Fruit fly (Drosophila melanogaster) whole organism, wandering third instar larva: ENCODE measurements around the gene CG43680.

Experiments used
- Abd-B ChIP-seq: fragments of >200 bp; optimal IDR thresholded peaks from 2 replicates; lab custom pipeline; 2017; ENCODE audit warnings: missing biosample characterization, missing genetic modification characterization
- CG32264 ChIP-seq: fragments of 200-800 bp; sonication (Bioruptor generic); optimal IDR thresholded peaks from 2 replicates; lab custom pipeline; 2016; ENCODE audit warnings: missing biosample characterization, missing genetic modification characterization
- CG9705 ChIP-seq: fragments of 200-800 bp; sonication (Bioruptor generic); optimal IDR thresholded peaks from 2 replicates; lab custom pipeline; 2018; ENCODE audit warnings: missing biosample characterization, mild to moderate bottlenecking, missing genetic modification characterization
- CrebA ChIP-seq: fragments of 200-800 bp; sonication (Bioruptor generic); optimal IDR thresholded peaks from 2 replicates; lab custom pipeline; 2016; ENCODE audit warnings: missing biosample characterization, mild to moderate bottlenecking, missing genetic modification characterization, borderline replicate concordance
- Dfd ChIP-seq: fragments of >200 bp; optimal IDR thresholded peaks from 2 replicates; lab custom pipeline; 2017; ENCODE audit warnings: missing biosample characterization, missing genetic modification characterization
- Dif ChIP-seq: fragments of 200-275, 200-300 bp; sonication (Bioruptor generic); optimal IDR thresholded peaks from 2 replicates; lab custom pipeline; 2018; ENCODE audit warnings: missing biosample characterization, missing genetic modification characterization; ENCODE audit not compliant: partially characterized antibody
- GATAd ChIP-seq: sonication (Bioruptor generic); optimal IDR thresholded peaks from 2 replicates; lab custom pipeline; 2016; ENCODE audit warnings: missing biosample characterization, missing genetic modification characterization
- HLH106 ChIP-seq: fragments of 200-800 bp; optimal IDR thresholded peaks from 3 replicates; lab custom pipeline; 2019; ENCODE audit warnings: missing biosample characterization, mild to moderate bottlenecking, missing genetic modification characterization, moderate library complexity
- Hnf4 ChIP-seq: fragments of 200-800 bp; sonication (Bioruptor generic); optimal IDR thresholded peaks from 2 replicates; lab custom pipeline; 2016; ENCODE audit warnings: missing biosample characterization, mild to moderate bottlenecking, missing genetic modification characterization
- Hr78 ChIP-seq: fragments of >200 bp; optimal IDR thresholded peaks from 2 replicates; lab custom pipeline; 2017; ENCODE audit warnings: missing biosample characterization, missing genetic modification characterization
- Hr83 ChIP-seq: fragments of 200-300 bp; sonication (Bioruptor generic); optimal IDR thresholded peaks from 2 replicates; lab custom pipeline; 2016; ENCODE audit warnings: missing biosample characterization, mild to moderate bottlenecking, missing genetic modification characterization, moderate library complexity; ENCODE audit not compliant: poor library complexity, severe bottlenecking
- Jra ChIP-seq: sonication (Bioruptor generic); optimal IDR thresholded peaks from 2 replicates; lab custom pipeline; 2016; ENCODE audit warnings: missing biosample characterization, missing genetic modification characterization
- Mio ChIP-seq: sonication (Bioruptor generic); optimal IDR thresholded peaks from 2 replicates; lab custom pipeline; 2016; ENCODE audit warnings: missing biosample characterization, missing genetic modification characterization
- Myc ChIP-seq: fragments of >200 bp; optimal IDR thresholded peaks from 2 replicates; lab custom pipeline; 2017
- N ChIP-seq: fragments of >200 bp; optimal IDR thresholded peaks from 2 replicates; lab custom pipeline; 2018; ENCODE audit warnings: missing biosample characterization, missing external identifiers, missing genetic modification characterization
- OdsH ChIP-seq: fragments of 200-800 bp; sonication (Bioruptor generic); optimal IDR thresholded peaks from 2 replicates; lab custom pipeline; 2016; ENCODE audit warnings: missing biosample characterization, mild to moderate bottlenecking, missing genetic modification characterization
- Rel ChIP-seq, 2 experiments: fragments of 200-800 bp; sonication (Bioruptor generic) in 1 of 2; optimal IDR thresholded peaks; 2 replicates in 1 of 2; 3 replicates in 1 of 2; lab custom pipeline; 2016 to 2019; ENCODE audit warnings: mild to moderate bottlenecking in 2 of 2, missing biosample characterization in 2 of 2, missing genetic modification characterization in 2 of 2, moderate library complexity in 1 of 2
- Sp1 ChIP-seq: fragments of 200-800 bp; sonication (Bioruptor generic); optimal IDR thresholded peaks from 3 replicates; lab custom pipeline; 2019; ENCODE audit warnings: missing biosample characterization, mild to moderate bottlenecking, missing genetic modification characterization, moderate library complexity
- Vsx2 ChIP-seq: fragments of 200-300, 225-300 bp; sonication (Bioruptor generic); optimal IDR thresholded peaks from 2 replicates; lab custom pipeline; 2018; ENCODE audit warnings: missing biosample characterization, missing genetic modification characterization; ENCODE audit not compliant: partially characterized antibody
- br ChIP-seq: fragments of 200-800 bp; sonication (Bioruptor generic); optimal IDR thresholded peaks from 2 replicates; lab custom pipeline; 2016; ENCODE audit warnings: missing biosample characterization, missing genetic modification characterization
- brk ChIP-seq: fragments of 200-800 bp; sonication (Bioruptor generic); optimal IDR thresholded peaks from 2 replicates; lab custom pipeline; 2016; ENCODE audit warnings: missing biosample characterization, mild to moderate bottlenecking, missing genetic modification characterization
- dl ChIP-seq, 2 experiments: fragments of 175-275, 200-275 bp in 1 of 2; fragments of 200-275 bp in 1 of 2; sonication (Bioruptor generic); optimal IDR thresholded peaks; lab custom pipeline; 2018; ENCODE audit warnings: mild to moderate bottlenecking in 2 of 2, missing biosample characterization in 2 of 2, missing genetic modification characterization in 2 of 2, moderate library complexity in 2 of 2; ENCODE audit not compliant: partially characterized antibody in 2 of 2, insufficient read depth in 1 of 2
- dmrt93B ChIP-seq: fragments of 200-800 bp; sonication (Bioruptor generic); optimal IDR thresholded peaks from 2 replicates; lab custom pipeline; 2018; ENCODE audit warnings: missing biosample characterization, mild to moderate bottlenecking, missing genetic modification characterization
- dsf ChIP-seq: sonication (Bioruptor generic); optimal IDR thresholded peaks from 2 replicates; lab custom pipeline; 2016; ENCODE audit warnings: missing biosample characterization, missing genetic modification characterization, borderline replicate concordance
- ey ChIP-seq: fragments of 200-800 bp; sonication (Bioruptor generic); optimal IDR thresholded peaks from 2 replicates; lab custom pipeline; 2016; ENCODE audit warnings: missing biosample characterization, missing genetic modification characterization
- foxo ChIP-seq, 2 experiments: fragments of 200-800 bp; sonication (Bioruptor generic); optimal IDR thresholded peaks; 2 replicates in 1 of 2; 3 replicates in 1 of 2; lab custom pipeline; 2016 to 2017; ENCODE audit warnings: missing biosample characterization in 2 of 2, missing genetic modification characterization in 2 of 2
- fru ChIP-seq: fragments of 200-800 bp; sonication (Bioruptor generic); optimal IDR thresholded peaks from 3 replicates; lab custom pipeline; 2016; ENCODE audit warnings: missing biosample characterization, mild to moderate bottlenecking, missing genetic modification characterization
- h ChIP-seq: fragments of 200-800 bp; sonication (Bioruptor generic); optimal IDR thresholded peaks from 3 replicates; lab custom pipeline; 2016; ENCODE audit warnings: missing biosample characterization, mild to moderate bottlenecking, missing genetic modification characterization
- jim ChIP-seq: fragments of 175-275, 200-325 bp; sonication (Bioruptor generic); optimal IDR thresholded peaks from 2 replicates; lab custom pipeline; 2016; ENCODE audit warnings: missing biosample characterization, mild to moderate bottlenecking, missing genetic modification characterization
- lola ChIP-seq: fragments of >200 bp; optimal IDR thresholded peaks from 2 replicates; lab custom pipeline; 2017; ENCODE audit warnings: missing biosample characterization, missing genetic modification characterization
- pan ChIP-seq: fragments of >200 bp; optimal IDR thresholded peaks from 2 replicates; lab custom pipeline; 2017
- psq ChIP-seq: fragments of 200-800 bp; sonication (Bioruptor generic); optimal IDR thresholded peaks from 3 replicates; lab custom pipeline; 2017; ENCODE audit warnings: missing biosample characterization, mild to moderate bottlenecking, missing genetic modification characterization, moderate library complexity
- rgr ChIP-seq: fragments of 200-800 bp; sonication (Bioruptor generic); optimal IDR thresholded peaks from 3 replicates; lab custom pipeline; 2016; ENCODE audit warnings: missing biosample characterization, mild to moderate bottlenecking, missing genetic modification characterization
- sage ChIP-seq: fragments of 200-800 bp; sonication (Bioruptor generic); optimal IDR thresholded peaks from 2 replicates; lab custom pipeline; 2016; ENCODE audit warnings: missing biosample characterization, mild to moderate bottlenecking, missing genetic modification characterization
- sv ChIP-seq: fragments of 200-800 bp; sonication (Bioruptor generic); optimal IDR thresholded peaks from 3 replicates; lab custom pipeline; 2016; ENCODE audit warnings: missing biosample characterization, missing genetic modification characterization
- tai ChIP-seq: sonication (Bioruptor generic); optimal IDR thresholded peaks from 2 replicates; lab custom pipeline; 2016; ENCODE audit warnings: missing biosample characterization, missing genetic modification characterization
- usp ChIP-seq: fragments of >200 bp; optimal IDR thresholded peaks from 2 replicates; lab custom pipeline; 2017; ENCODE audit warnings: missing biosample characterization, missing genetic modification characterization
- woc ChIP-seq: sonication (Bioruptor generic); optimal IDR thresholded peaks from 2 replicates; lab custom pipeline; 2016; ENCODE audit warnings: missing biosample characterization, mild to moderate bottlenecking, missing genetic modification characterization

CG43680 gene

DNA sequence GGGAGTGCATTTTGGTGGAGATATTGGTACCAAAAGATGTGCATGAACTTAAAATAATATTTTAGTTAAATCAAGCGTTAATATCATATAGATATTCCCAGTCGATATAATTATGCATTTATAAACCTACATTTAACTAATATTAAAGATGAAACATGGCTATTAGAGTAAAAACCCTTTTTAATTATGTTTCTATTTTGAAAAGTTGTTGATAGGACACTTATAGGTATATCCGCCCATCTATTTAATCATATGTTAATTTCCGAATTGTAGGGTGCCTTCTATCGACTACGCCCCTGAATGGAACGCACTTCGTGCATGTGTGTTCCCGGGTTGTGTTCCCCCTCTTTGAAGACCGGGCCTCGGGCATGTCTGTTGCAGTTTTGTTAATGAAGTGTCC is 47.4 kb downstream of the CG43680 start:
- no peak for TF ChIP-seq rgr (GFP tag; lab: Kevin White, UChicago)
- no peak for TF ChIP-seq fru (GFP tag; lab: Kevin White, UChicago)
- no peak for TF ChIP-seq Abd-B
- TF ChIP-seq Vsx2 (GFP tag; lab: Kevin White, UChicago): no peak
- no peak for TF ChIP-seq Hr83
- TF ChIP-seq h (GFP tag; lab: Kevin White, UChicago): peak; percentile 16
- no peak for TF ChIP-seq HLH106 (tag; lab: Kevin White, UChicago)
- TF ChIP-seq foxo (GFP tag; optimal IDR thresholded peaks at IDR 0.05; lab: Kevin White, UChicago): peak in 1 of 2 experiments; percentile 4
- no peak for TF ChIP-seq brk
- no peak for TF ChIP-seq Rel (GFP tag; optimal IDR thresholded peaks at IDR 0.05; lab: Kevin White, UChicago)
- no peak for TF ChIP-seq Rel (tag; optimal IDR thresholded peaks at IDR 0.05; lab: Kevin White, UChicago)
- TF ChIP-seq sage (GFP tag; lab: Kevin White, UChicago): no peak
- no peak for TF ChIP-seq woc (GFP tag; lab: Kevin White, UChicago)
- no peak for TF ChIP-seq ey
- peak; percentile 2 for TF ChIP-seq Sp1 (GFP tag; lab: Kevin White, UChicago)
- TF ChIP-seq Jra (GFP tag; lab: Kevin White, UChicago): no peak
- TF ChIP-seq psq (GFP tag; lab: Kevin White, UChicago): no peak
- no peak for TF ChIP-seq jim (GFP tag; lab: Kevin White, UChicago)

DNA sequence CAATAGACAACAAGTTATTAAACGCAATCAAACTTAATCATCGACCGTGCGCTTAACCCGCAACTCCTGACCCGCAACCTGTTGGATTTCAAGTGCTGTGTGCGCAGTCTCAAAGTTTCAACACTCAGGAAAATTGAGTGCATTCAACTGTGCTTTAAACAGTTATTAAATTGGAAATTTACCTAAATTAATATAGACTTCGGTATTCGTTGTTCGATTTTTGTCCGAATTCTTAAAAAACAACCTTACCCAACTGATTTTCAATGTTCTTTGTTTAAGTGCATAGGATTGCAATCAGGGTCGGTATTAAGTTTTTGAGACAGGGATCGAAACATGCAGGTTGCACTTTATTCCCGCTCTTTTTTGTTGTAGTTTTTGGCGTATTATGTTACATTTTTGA is 48.1 kb downstream of the CG43680 start:
- peak; percentile 34 for TF ChIP-seq HLH106 (tag; lab: Kevin White, UChicago)
- peak; percentile 9 for TF ChIP-seq brk
- no peak for TF ChIP-seq jim (GFP tag; lab: Kevin White, UChicago)
- TF ChIP-seq ey: peak; percentile 55
- peak; percentile 59 for TF ChIP-seq OdsH (GFP tag; lab: Kevin White, UChicago)
- TF ChIP-seq pan: no peak
- peak; percentile 18 for TF ChIP-seq psq (GFP tag; lab: Kevin White, UChicago)
- no peak for TF ChIP-seq Dif
- TF ChIP-seq foxo (GFP tag; optimal IDR thresholded peaks at IDR 0.05; lab: Kevin White, UChicago): peak in 1 of 2 experiments; percentile 50
- TF ChIP-seq CG9705 (GFP tag; lab: Kevin White, UChicago): no peak
- TF ChIP-seq rgr (GFP tag; lab: Kevin White, UChicago): peak; percentile 51
- TF ChIP-seq br (GFP tag; lab: Kevin White, UChicago): peak; percentile 39
- no peak for TF ChIP-seq dl (GFP tag; optimal IDR thresholded peaks at IDR 0.05; lab: Kevin White, UChicago; ENCODE audit: insufficient read depth in 1 of 2, partially characterized antibody in 2 of 2)
- no peak for TF ChIP-seq usp (GFP tag; lab: Kevin White, UChicago)
- no peak for TF ChIP-seq Vsx2 (GFP tag; lab: Kevin White, UChicago)
- TF ChIP-seq h (GFP tag; lab: Kevin White, UChicago): peak; percentile 70
- TF ChIP-seq Hr78 (GFP tag; lab: Kevin White, UChicago): no peak
- no peak for TF ChIP-seq Sp1 (GFP tag; lab: Kevin White, UChicago)
- no peak for TF ChIP-seq tai (GFP tag; lab: Kevin White, UChicago)
- TF ChIP-seq dmrt93B (GFP tag; lab: Kevin White, UChicago): no peak
- no peak for TF ChIP-seq CG32264
- TF ChIP-seq Hr83: no peak
- no peak for TF ChIP-seq Jra (GFP tag; lab: Kevin White, UChicago)
- no peak for TF ChIP-seq Myc (lab: Kevin White, UChicago)
- no peak for TF ChIP-seq Mio (GFP tag; lab: Kevin White, UChicago)
- TF ChIP-seq N (GFP tag; lab: Kevin White, UChicago): no peak
- no peak for TF ChIP-seq Dfd (GFP tag; lab: Kevin White, UChicago)
- TF ChIP-seq Rel (GFP tag; optimal IDR thresholded peaks at IDR 0.05; lab: Kevin White, UChicago): no peak
- TF ChIP-seq Rel (tag; optimal IDR thresholded peaks at IDR 0.05; lab: Kevin White, UChicago): no peak
- TF ChIP-seq dsf (GFP tag; lab: Kevin White, UChicago): no peak
- no peak for TF ChIP-seq Abd-B
- no peak for TF ChIP-seq sage (GFP tag; lab: Kevin White, UChicago)
- TF ChIP-seq woc (GFP tag; lab: Kevin White, UChicago): no peak
- peak; percentile 42 for TF ChIP-seq Hnf4 (GFP tag; lab: Kevin White, UChicago)
- peak; percentile 51 for TF ChIP-seq fru (GFP tag; lab: Kevin White, UChicago)
- no peak for TF ChIP-seq sv
- TF ChIP-seq GATAd (GFP tag; lab: Kevin White, UChicago): no peak
- TF ChIP-seq lola (GFP tag; lab: Kevin White, UChicago): no peak
- TF ChIP-seq CrebA (GFP tag; lab: Kevin White, UChicago): no peak
